Worm (Caenorhabditis elegans) whole organism, late embryonic: Measurements from ENCODE around the gene R151.8.

ENCODE experiments used
- T23F11.4 ChIP-seq: fragments of 200-800 bp; sonication (Bioruptor generic); optimal IDR thresholded peaks from 2 replicates; lab custom pipeline; 2018; ENCODE audit warnings: mild to moderate bottlenecking, missing genetic modification characterization, missing compliant biosample characterization
- ceh-9 ChIP-seq: sonication (generic microtip); optimal IDR thresholded peaks from 2 replicates; lab custom pipeline; 2016; ENCODE audit warnings: mild to moderate bottlenecking, missing genetic modification characterization, inconsistent platforms, missing compliant biosample characterization
- hlh-13 ChIP-seq: fragments of 200-800 bp; sonication (Bioruptor generic); optimal IDR thresholded peaks from 2 replicates; lab custom pipeline; 2018; ENCODE audit warnings: mild to moderate bottlenecking, missing genetic modification characterization, missing compliant biosample characterization
- nhr-11 ChIP-seq: fragments of 150-350 bp; optimal IDR thresholded peaks from 2 replicates; lab custom pipeline; 2014; ENCODE audit warnings: missing biosample characterization, missing genetic modification characterization

ce11 chrIII:7277228-7277627, 47.6 kb upstream of the R151.8 start, which contains the start of the genes spot-1 and B0361.11:
- no peak for TF ChIP-seq nhr-11 (tag; lab: Kevin White, UChicago)
- TF ChIP-seq hlh-13 (GFP tag; lab: Kevin White, UChicago) = no peak
- TF ChIP-seq ceh-9 = no peak
- TF ChIP-seq T23F11.4 (GFP tag; lab: Kevin White, UChicago) = no peak
